Fruit fly (Drosophila melanogaster) whole organism, embryonic: ENCODE measurements around the gene Hip14.
A peak's percentile ranks its signal among the peaks of the same experiment; 100 is the strongest.

Source experiments
- ATbp ChIP-seq: fragments of 200-800 bp; sonication (Bioruptor generic); optimal IDR thresholded peaks from 2 replicates; lab custom pipeline; 2017; ENCODE audit warnings: missing biosample characterization, mild to moderate bottlenecking, missing genetic modification characterization, missing genetic modification reagents
- C15 ChIP-seq: fragments of 200-800 bp; sonication (Bioruptor generic); IDR thresholded peaks from 3 replicates; pipeline ENCODE4 v1.3.6; 2022; ENCODE audit warnings: missing biosample characterization, missing genetic modification characterization
- CG1024 ChIP-seq: fragments of 200-800 bp; sonication (Bioruptor generic); IDR thresholded peaks from 2 replicates; pipeline ENCODE4 v1.3.6; 2022; ENCODE audit warnings: missing biosample characterization, missing genetic modification characterization
- CG10959 ChIP-seq: fragments of 200-800 bp; sonication (Bioruptor generic); IDR thresholded peaks from 2 replicates; pipeline ENCODE4 v1.3.6; 2022; ENCODE audit warnings: missing biosample characterization, missing genetic modification characterization
- CG12391 ChIP-seq: fragments of 200-800 bp; sonication (Bioruptor generic); optimal IDR thresholded peaks from 3 replicates; lab custom pipeline; 2018; ENCODE audit warnings: missing biosample characterization, mild to moderate bottlenecking, missing genetic modification characterization, moderate library complexity
- CG13775 ChIP-seq: fragments of 200-800 bp; sonication (Bioruptor generic); optimal IDR thresholded peaks from 3 replicates; lab custom pipeline; 2017; ENCODE audit warnings: missing biosample characterization, mild to moderate bottlenecking, missing genetic modification characterization
- CG14014 ChIP-seq: fragments of 200-800 bp; sonication (Bioruptor generic); IDR thresholded peaks from 2 replicates; pipeline ENCODE4 v1.3.6; 2022; ENCODE audit warnings: missing biosample characterization, missing genetic modification characterization
- CG1602 ChIP-seq: fragments of 200-800 bp; sonication (Bioruptor generic); optimal IDR thresholded peaks from 3 replicates; lab custom pipeline; 2016; ENCODE audit warnings: missing biosample characterization, missing genetic modification characterization
- CG1603 ChIP-seq: fragments of 200-800 bp; sonication (Bioruptor generic); optimal IDR thresholded peaks from 2 replicates; lab custom pipeline; 2019; ENCODE audit warnings: missing biosample characterization, mild to moderate bottlenecking, missing genetic modification characterization, moderate library complexity
- CG1647 ChIP-seq: fragments of 200-800 bp; sonication (Bioruptor generic); optimal IDR thresholded peaks from 3 replicates; lab custom pipeline; 2016; ENCODE audit warnings: missing biosample characterization, missing genetic modification characterization
- CG18262 ChIP-seq: fragments of 200-800 bp; optimal IDR thresholded peaks from 3 replicates; lab custom pipeline; 2019; ENCODE audit warnings: missing biosample characterization, mild to moderate bottlenecking, missing genetic modification characterization, moderate library complexity
- CG1832 ChIP-seq: fragments of 200-800 bp; sonication (Bioruptor generic); optimal IDR thresholded peaks from 2 replicates; lab custom pipeline; 2017; ENCODE audit warnings: missing biosample characterization, mild to moderate bottlenecking, missing genetic modification characterization, inconsistent platforms
- CG18764 ChIP-seq: fragments of 200-800 bp; sonication (Bioruptor generic); optimal IDR thresholded peaks from 3 replicates; lab custom pipeline; 2016; ENCODE audit warnings: missing biosample characterization, missing genetic modification characterization
- CG2199 ChIP-seq: fragments of 200-800 bp; sonication (Bioruptor generic); IDR thresholded peaks from 3 replicates; pipeline ENCODE4 v1.3.6; 2022; ENCODE audit warnings: missing biosample characterization, missing genetic modification characterization
- CG31224 ChIP-seq: fragments of 200-800 bp; sonication (Bioruptor generic); IDR thresholded peaks from 2 replicates; pipeline ENCODE4 v1.3.6; 2022; ENCODE audit warnings: missing biosample characterization, missing genetic modification characterization
- CG3407 ChIP-seq: fragments of 200-800 bp; sonication (Bioruptor generic); optimal IDR thresholded peaks from 2 replicates; lab custom pipeline; 2018; ENCODE audit warnings: missing biosample characterization, mild to moderate bottlenecking, missing genetic modification characterization
- CG3995 ChIP-seq: fragments of 200-800 bp; sonication (Bioruptor generic); optimal IDR thresholded peaks from 3 replicates; lab custom pipeline; 2016; ENCODE audit warnings: missing biosample characterization, missing genetic modification characterization
- CoRest ChIP-seq: fragments of 200-800 bp; sonication (Bioruptor generic); optimal IDR thresholded peaks from 3 replicates; lab custom pipeline; 2018; ENCODE audit warnings: missing biosample characterization, mild to moderate bottlenecking, missing genetic modification characterization, moderate library complexity
- D19A ChIP-seq: fragments of 200-800 bp; optimal IDR thresholded peaks from 3 replicates; lab custom pipeline; 2019; ENCODE audit warnings: missing biosample characterization, mild to moderate bottlenecking, missing genetic modification characterization, moderate library complexity
- Dbx ChIP-seq: fragments of 200-800 bp; sonication (Bioruptor generic); IDR thresholded peaks from 3 replicates; pipeline ENCODE4 v1.3.6; 2022; ENCODE audit warnings: missing biosample characterization, missing genetic modification characterization
- Hr39 ChIP-seq: fragments of >200 bp; optimal IDR thresholded peaks from 2 replicates; lab custom pipeline; 2017
- Lim3 ChIP-seq: fragments of 200-800 bp; sonication (Bioruptor generic); IDR thresholded peaks from 2 replicates; pipeline ENCODE4 v1.3.6; 2022; ENCODE audit warnings: missing biosample characterization, missing genetic modification characterization
- Lpt ChIP-seq: fragments of >200 bp; optimal IDR thresholded peaks from 2 replicates; lab custom pipeline; 2018; ENCODE audit warnings: missing biosample characterization, missing genetic modification characterization
- Meics ChIP-seq: fragments of 200-800 bp; sonication (Bioruptor generic); optimal IDR thresholded peaks from 2 replicates; lab custom pipeline; 2017; ENCODE audit warnings: missing biosample characterization, mild to moderate bottlenecking, missing genetic modification characterization
- Mes4 ChIP-seq: fragments of 200-800 bp; sonication (Bioruptor generic); optimal IDR thresholded peaks from 2 replicates; lab custom pipeline; 2016; ENCODE audit warnings: missing biosample characterization, missing genetic modification characterization
- Opbp ChIP-seq: fragments of 200-800 bp; sonication (Bioruptor generic); IDR thresholded peaks from 3 replicates; pipeline ENCODE4 v1.3.6; 2022; ENCODE audit warnings: missing biosample characterization, missing genetic modification characterization; ENCODE audit not compliant: partially characterized antibody
- Pdp1 ChIP-seq, 2 experiments: fragments of 200-800 bp; sonication (Bioruptor generic); optimal IDR thresholded peaks; 3 replicates each; lab custom pipeline; 2016; ENCODE audit warnings: missing biosample characterization in 2 of 2, missing genetic modification characterization in 2 of 2, mild to moderate bottlenecking in 1 of 2, moderate library complexity in 1 of 2
- Ptx1 ChIP-seq: fragments of 200-800 bp; sonication (Bioruptor generic); IDR thresholded peaks from 2 replicates; pipeline ENCODE4 v1.3.6; 2022; ENCODE audit warnings: missing biosample characterization, missing genetic modification characterization
- Spps ChIP-seq: fragments of 200-800 bp; sonication (Bioruptor generic); optimal IDR thresholded peaks from 2 replicates; lab custom pipeline; 2018; ENCODE audit warnings: missing biosample characterization, mild to moderate bottlenecking, missing genetic modification characterization
- Sry-δ ChIP-seq: fragments of 200-800 bp; sonication (Bioruptor generic); optimal IDR thresholded peaks from 2 replicates; lab custom pipeline; 2016; ENCODE audit warnings: missing biosample characterization, missing genetic modification characterization
- bowl ChIP-seq: fragments of 200-800 bp; sonication (Bioruptor generic); IDR thresholded peaks from 2 replicates; pipeline ENCODE4 v1.3.6; 2022; ENCODE audit warnings: missing biosample characterization, missing genetic modification characterization
- btn ChIP-seq: fragments of 200-800 bp; sonication (Bioruptor generic); optimal IDR thresholded peaks from 2 replicates; lab custom pipeline; 2016; ENCODE audit warnings: missing biosample characterization, missing genetic modification characterization
- crc ChIP-seq: fragments of 200-800 bp; sonication (Bioruptor generic); optimal IDR thresholded peaks from 2 replicates; lab custom pipeline; 2016; ENCODE audit warnings: missing biosample characterization, missing genetic modification characterization
- fu2 ChIP-seq: fragments of 200-800 bp; sonication (Bioruptor generic); optimal IDR thresholded peaks from 2 replicates; lab custom pipeline; 2016; ENCODE audit warnings: missing biosample characterization, missing genetic modification characterization
- gce ChIP-seq: fragments of 200-800 bp; sonication (Bioruptor generic); IDR thresholded peaks from 3 replicates; pipeline ENCODE4 v1.3.6; 2022; ENCODE audit warnings: missing biosample characterization, missing genetic modification characterization
- gcm2 ChIP-seq: fragments of 200-800 bp; sonication (Bioruptor generic); optimal IDR thresholded peaks from 2 replicates; lab custom pipeline; 2016; ENCODE audit warnings: missing biosample characterization, missing genetic modification characterization
- gsb-n ChIP-seq: fragments of 200-800 bp; sonication (Bioruptor generic); optimal IDR thresholded peaks from 3 replicates; lab custom pipeline; 2018; ENCODE audit warnings: missing biosample characterization, mild to moderate bottlenecking, missing genetic modification characterization
- jigr1 ChIP-seq: fragments of 200-800 bp; sonication (Bioruptor generic); IDR thresholded peaks from 3 replicates; pipeline ENCODE4 v1.3.6; 2022; ENCODE audit warnings: missing biosample characterization, missing genetic modification characterization
- lilli ChIP-seq: fragments of 200-800 bp; sonication (Bioruptor generic); optimal IDR thresholded peaks from 3 replicates; lab custom pipeline; 2016; ENCODE audit warnings: missing biosample characterization, missing genetic modification characterization
- lmd ChIP-seq: fragments of 200-800 bp; sonication (Bioruptor generic); IDR thresholded peaks from 2 replicates; pipeline ENCODE4 v1.3.6; 2022; ENCODE audit warnings: missing biosample characterization, missing genetic modification characterization
- nom ChIP-seq: fragments of 200-800 bp; sonication (Bioruptor generic); optimal IDR thresholded peaks from 2 replicates; lab custom pipeline; 2017; ENCODE audit warnings: missing biosample characterization, missing genetic modification characterization, mild to moderate bottlenecking, moderate library complexity, missing genetic modification reagents
- org-1 ChIP-seq: fragments of 200-800 bp; sonication (Bioruptor generic); optimal IDR thresholded peaks from 2 replicates; lab custom pipeline; 2017; ENCODE audit warnings: missing biosample characterization, missing genetic modification characterization
- p53 ChIP-seq: fragments of 200-800 bp; sonication (Bioruptor generic); optimal IDR thresholded peaks from 2 replicates; lab custom pipeline; 2016; ENCODE audit warnings: missing biosample characterization, missing genetic modification characterization
- pita ChIP-seq: fragments of 200-800 bp; sonication (Bioruptor generic); optimal IDR thresholded peaks from 2 replicates; lab custom pipeline; 2017; ENCODE audit warnings: missing biosample characterization, mild to moderate bottlenecking, missing genetic modification characterization
- pnt ChIP-seq: fragments of 200-800 bp; sonication (Bioruptor generic); optimal IDR thresholded peaks from 3 replicates; lab custom pipeline; 2016; ENCODE audit warnings: missing biosample characterization, missing genetic modification characterization
- pros ChIP-seq: fragments of 200-800 bp; sonication (Bioruptor generic); optimal IDR thresholded peaks from 3 replicates; lab custom pipeline; 2019; ENCODE audit warnings: missing biosample characterization, mild to moderate bottlenecking, missing genetic modification characterization, moderate library complexity
- sim ChIP-seq: fragments of 200-800 bp; sonication (Bioruptor generic); IDR thresholded peaks from 2 replicates; pipeline ENCODE4 v1.3.6; 2022; ENCODE audit warnings: missing biosample characterization, missing genetic modification characterization
- sqz ChIP-seq: fragments of 200-800 bp; sonication (Bioruptor generic); optimal IDR thresholded peaks from 3 replicates; lab custom pipeline; 2018; ENCODE audit warnings: missing biosample characterization, mild to moderate bottlenecking, missing genetic modification characterization
- stc ChIP-seq: fragments of 200-800 bp; sonication (Bioruptor generic); IDR thresholded peaks from 2 replicates; pipeline ENCODE4 v1.3.6; 2022; ENCODE audit warnings: missing biosample characterization, missing genetic modification characterization
- unc-4 ChIP-seq: fragments of 200-800 bp; sonication (Bioruptor generic); IDR thresholded peaks from 2 replicates; pipeline ENCODE4 v1.3.6; 2022; ENCODE audit warnings: missing biosample characterization, missing genetic modification characterization; ENCODE audit not compliant: partially characterized antibody
- yki ChIP-seq: fragments of >200 bp; optimal IDR thresholded peaks from 3 replicates; lab custom pipeline; 2018
- zen2 ChIP-seq: fragments of 200-800 bp; sonication (Bioruptor generic); IDR thresholded peaks from 3 replicates; pipeline ENCODE4 v1.3.6; 2022; ENCODE audit warnings: missing biosample characterization, missing genetic modification characterization; ENCODE audit not compliant: partially characterized antibody

Hip14 gene

dm6 chr3L:16037048-16037477 lies 49.0 kb downstream of the Hip14 start (continued):
- TF ChIP-seq jigr1 (GFP tag; lab: Robert Waterston, UW) (0 out of 3 replicates have a peak, but pooled peaks have one; percentile 34), CG3407 (GFP tag; lab: Kevin White, UChicago) (peak; percentile 31), gcm2 (peak; percentile 46), Lim3 (0 out of 2 replicates have a peak, but pooled peaks have one; percentile 6), stc (GFP tag; lab: Robert Waterston, UW) (peak; percentile 78), CG1603 (tag; lab: Kevin White, UChicago) (peak; percentile 92), sim (GFP tag; lab: Robert Waterston, UW) (peak; percentile 54; the same call in 1 of the 2 replicates), pita (peak; percentile 98), Meics (GFP tag; lab: Kevin White, UChicago) (peak; percentile 77), CG2199 (GFP tag; lab: Robert Waterston, UW) (peak; percentile 90), lmd (GFP tag; lab: Robert Waterston, UW) (peak; percentile 80), D19A (peak; percentile 37), CG14014 (GFP tag; lab: Robert Waterston, UW) (peak; percentile 74), CG13775 (peak; percentile 62), unc-4 (GFP tag; lab: Robert Waterston, UW) (peak; percentile 61), gce (GFP tag; lab: Robert Waterston, UW) (peak; percentile 74; the same call in 2 of the 3 replicates), nom (GFP tag; lab: Kevin White, UChicago) (peak; percentile 4), CG1832 (GFP tag; lab: Kevin White, UChicago) (no peak), Ptx1 (GFP tag; lab: Robert Waterston, UW) (peak; percentile 75), C15 (GFP tag; lab: Robert Waterston, UW) (0 out of 3 replicates have a peak, but pooled peaks have one; percentile 62), lilli (GFP tag; lab: Kevin White, UChicago) (peak; percentile 87), pros (GFP tag; lab: Kevin White, UChicago) (no peak), pnt (GFP tag; lab: Kevin White, UChicago) (peak; percentile 54), ATbp (peak; percentile 63), CG1647 (GFP tag; lab: Kevin White, UChicago) (peak; percentile 81), CG1602 (GFP tag; lab: Kevin White, UChicago) (peak; percentile 43), fu2 (GFP tag; lab: Kevin White, UChicago) (peak; percentile 73), CG1024 (peak; percentile 63; the same call in 1 of the 2 replicates), zen2 (GFP tag; lab: Robert Waterston, UW) (no peak), Pdp1 (GFP tag; optimal IDR thresholded peaks at IDR 0.05; lab: Kevin White, UChicago) (peak; percentile 80 to 86), CoRest (peak; percentile 78), CG3995 (GFP tag; lab: Kevin White, UChicago) (peak; percentile 6), bowl (GFP tag; lab: Robert Waterston, UW) (no peak), Sry-δ (GFP tag; lab: Kevin White, UChicago) (peak; percentile 77), Spps (tag; lab: Kevin White, UChicago) (peak; percentile 60), Lpt (no peak), Hr39 (lab: Kevin White, UChicago) (no peak), crc (GFP tag; lab: Kevin White, UChicago) (peak; percentile 48), CG31224 (GFP tag; lab: Robert Waterston, UW) (peak; percentile 77), CG18262 (peak; percentile 72), p53 (GFP tag; lab: Kevin White, UChicago) (peak; percentile 48), Dbx (peak; percentile 92), CG10959 (GFP tag; lab: Robert Waterston, UW) (0 out of 2 replicates have a peak, but pooled peaks have one; percentile 28), btn (GFP tag; lab: Kevin White, UChicago) (peak; percentile 65), gsb-n (tag; lab: Kevin White, UChicago) (peak; percentile 56), CG18764 (GFP tag; lab: Kevin White, UChicago) (peak; percentile 44), Opbp (GFP tag; lab: Robert Waterston, UW) (peak; percentile 66; the same call in 2 of the 3 replicates), yki (lab: Kevin White, UChicago) (peak; percentile 38), Mes4 (GFP tag; lab: Kevin White, UChicago) (peak; percentile 54), sqz (GFP tag; lab: Kevin White, UChicago) (no peak), org-1 (GFP tag; lab: Kevin White, UChicago) (peak; percentile 29), CG12391 (tag; lab: Kevin White, UChicago) (peak; percentile 82)
